Fruit fly (Drosophila melanogaster) whole organism, embryonic: ENCODE measurements around the gene sinu.
A peak's percentile ranks its signal among the peaks of the same experiment; 100 is the strongest.

Experiments
- Adf1 ChIP-seq: fragments of 200-800 bp; sonication (Bioruptor generic); IDR thresholded peaks from 2 replicates; pipeline ENCODE4 v1.3.6; 2022; ENCODE audit warnings: missing biosample characterization, missing genetic modification characterization
- Bgb ChIP-seq: fragments of 200-800 bp; sonication (Bioruptor generic); IDR thresholded peaks from 2 replicates; pipeline ENCODE4 v1.3.6; 2022; ENCODE audit warnings: missing biosample characterization, missing genetic modification characterization; ENCODE audit not compliant: partially characterized antibody
- CG11398 ChIP-seq: fragments of 200-800 bp; sonication (Bioruptor generic); optimal IDR thresholded peaks from 2 replicates; lab custom pipeline; 2016; ENCODE audit warnings: missing biosample characterization, missing genetic modification characterization
- CG11456 ChIP-seq: fragments of 200-800 bp; sonication (Bioruptor generic); IDR thresholded peaks from 3 replicates; pipeline ENCODE4 v1.3.6; 2022; ENCODE audit warnings: missing biosample characterization, missing genetic modification characterization
- CG11696 ChIP-seq: fragments of 200-800 bp; sonication (Bioruptor generic); IDR thresholded peaks from 2 replicates; pipeline ENCODE4 v1.3.6; 2022; ENCODE audit warnings: missing biosample characterization, missing genetic modification characterization
- CG11723 ChIP-seq: fragments of 200-800 bp; sonication (Bioruptor generic); optimal IDR thresholded peaks from 2 replicates; lab custom pipeline; 2017; ENCODE audit warnings: missing biosample characterization, mild to moderate bottlenecking, missing genetic modification characterization
- CG12659 ChIP-seq: fragments of 200-800 bp; sonication (Bioruptor generic); optimal IDR thresholded peaks from 3 replicates; lab custom pipeline; 2017; ENCODE audit warnings: mild to moderate bottlenecking, missing biosample characterization, missing genetic modification reagents, missing genetic modification characterization
- CG14965 ChIP-seq: fragments of 200-800 bp; sonication (Bioruptor generic); optimal IDR thresholded peaks from 2 replicates; lab custom pipeline; 2016; ENCODE audit warnings: missing biosample characterization, missing genetic modification characterization, borderline replicate concordance
- CG15269 ChIP-seq: fragments of 200-800 bp; sonication (Bioruptor generic); optimal IDR thresholded peaks from 2 replicates; lab custom pipeline; 2018; ENCODE audit warnings: missing biosample characterization, mild to moderate bottlenecking, missing genetic modification characterization, moderate library complexity
- CG18262 ChIP-seq: fragments of 200-800 bp; optimal IDR thresholded peaks from 3 replicates; lab custom pipeline; 2019; ENCODE audit warnings: missing biosample characterization, mild to moderate bottlenecking, missing genetic modification characterization, moderate library complexity
- CG1832 ChIP-seq: fragments of 200-800 bp; sonication (Bioruptor generic); optimal IDR thresholded peaks from 2 replicates; lab custom pipeline; 2017; ENCODE audit warnings: missing biosample characterization, mild to moderate bottlenecking, missing genetic modification characterization, inconsistent platforms
- CG31365 ChIP-seq: fragments of 200-800 bp; sonication (Bioruptor generic); optimal IDR thresholded peaks from 2 replicates; lab custom pipeline; 2018; ENCODE audit warnings: missing biosample characterization, mild to moderate bottlenecking, missing genetic modification characterization
- CG31441 ChIP-seq: fragments of 200-800 bp; sonication (Bioruptor generic); IDR thresholded peaks from 2 replicates; pipeline ENCODE4 v1.3.6; 2022; ENCODE audit warnings: missing biosample characterization, missing genetic modification characterization
- CG4360 ChIP-seq: fragments of 200-800 bp; sonication (Bioruptor generic); IDR thresholded peaks from 2 replicates; pipeline ENCODE4 v1.3.6; 2022; ENCODE audit warnings: missing biosample characterization, missing genetic modification characterization
- CG4424 ChIP-seq: fragments of 200-800 bp; sonication (Bioruptor generic); optimal IDR thresholded peaks from 3 replicates; lab custom pipeline; 2016; ENCODE audit warnings: missing biosample characterization, missing genetic modification characterization
- CG5245 ChIP-seq: fragments of 200-800 bp; sonication (Bioruptor generic); optimal IDR thresholded peaks from 3 replicates; lab custom pipeline; 2016; ENCODE audit warnings: missing biosample characterization, missing genetic modification characterization
- CG6683 ChIP-seq: fragments of 200-800 bp; sonication (Bioruptor generic); optimal IDR thresholded peaks from 2 replicates; lab custom pipeline; 2017; ENCODE audit warnings: missing biosample characterization, mild to moderate bottlenecking, missing genetic modification characterization, missing genetic modification reagents
- CG7357 ChIP-seq: fragments of 200-800 bp; sonication (Bioruptor generic); IDR thresholded peaks from 3 replicates; pipeline ENCODE4 v1.3.6; 2022; ENCODE audit warnings: missing biosample characterization, missing genetic modification characterization
- CG7786 ChIP-seq: fragments of 200-800 bp; sonication (Bioruptor generic); optimal IDR thresholded peaks from 2 replicates; lab custom pipeline; 2016; ENCODE audit warnings: missing biosample characterization, missing genetic modification characterization
- CG7963 ChIP-seq: fragments of 200-800 bp; sonication (Bioruptor generic); IDR thresholded peaks from 3 replicates; pipeline ENCODE4 v1.3.6; 2022; ENCODE audit warnings: missing biosample characterization, missing genetic modification characterization; ENCODE audit not compliant: partially characterized antibody
- CG9727 ChIP-seq: fragments of 200-800 bp; sonication (Bioruptor generic); optimal IDR thresholded peaks from 3 replicates; lab custom pipeline; 2017; ENCODE audit warnings: missing biosample characterization, mild to moderate bottlenecking, missing genetic modification characterization
- CG9932 ChIP-seq: fragments of 200-800 bp; sonication (Bioruptor generic); IDR thresholded peaks from 2 replicates; pipeline ENCODE4 v1.3.6; 2022; ENCODE audit warnings: missing biosample characterization, missing genetic modification characterization
- CTCF ChIP-seq: fragments of 200-800 bp; sonication (Bioruptor generic); optimal IDR thresholded peaks from 2 replicates; lab custom pipeline; 2017; ENCODE audit warnings: missing biosample characterization, mild to moderate bottlenecking, missing genetic modification characterization, moderate library complexity
- E2f2 ChIP-seq: fragments of 200-800 bp; sonication (Bioruptor generic); IDR thresholded peaks from 2 replicates; pipeline ENCODE4 v1.3.6; 2022; ENCODE audit warnings: missing biosample characterization, missing genetic modification characterization
- Fer1 ChIP-seq: fragments of 200-800 bp; sonication (Bioruptor generic); optimal IDR thresholded peaks from 2 replicates; lab custom pipeline; 2017; ENCODE audit warnings: missing biosample characterization, mild to moderate bottlenecking, missing genetic modification characterization
- Fer3 ChIP-seq: fragments of 200-800 bp; sonication (Bioruptor generic); optimal IDR thresholded peaks from 2 replicates; lab custom pipeline; 2018; ENCODE audit warnings: missing biosample characterization, mild to moderate bottlenecking, missing genetic modification characterization, moderate library complexity
- H2.0 ChIP-seq: fragments of 200-800 bp; sonication (Bioruptor generic); IDR thresholded peaks from 2 replicates; pipeline ENCODE4 v1.3.6; 2022; ENCODE audit warnings: missing biosample characterization, missing genetic modification characterization
- Hr78 ChIP-seq, 2 experiments: fragments of 200-800 bp in 1 of 2; fragments of >200 bp in 1 of 2; sonication (Bioruptor generic) in 1 of 2; optimal IDR thresholded peaks; 2 replicates each; lab custom pipeline; 2017 to 2019; ENCODE audit warnings: missing biosample characterization in 2 of 2, missing genetic modification characterization in 2 of 2, mild to moderate bottlenecking in 1 of 2, moderate library complexity in 1 of 2
- Hsf ChIP-seq: fragments of 200-800 bp; sonication (Bioruptor generic); optimal IDR thresholded peaks from 3 replicates; lab custom pipeline; 2016; ENCODE audit warnings: missing biosample characterization, missing genetic modification characterization
- NC2α ChIP-seq: fragments of 200-800 bp; sonication (Bioruptor generic); optimal IDR thresholded peaks from 2 replicates; lab custom pipeline; 2016; ENCODE audit warnings: missing biosample characterization, missing genetic modification characterization
- Nf-YA ChIP-seq: fragments of 200-800 bp; sonication (Bioruptor generic); IDR thresholded peaks from 2 replicates; pipeline ENCODE4 v1.3.6; 2022; ENCODE audit warnings: missing biosample characterization, missing genetic modification characterization
- ara ChIP-seq: fragments of 200-800 bp; sonication (Bioruptor generic); IDR thresholded peaks from 2 replicates; pipeline ENCODE4 v1.3.6; 2022; ENCODE audit warnings: missing biosample characterization, missing genetic modification characterization
- dpn ChIP-seq, 2 experiments: fragments of 200-800 bp; sonication (Bioruptor generic); optimal IDR thresholded peaks; 3 replicates each; lab custom pipeline; 2016; ENCODE audit warnings: missing biosample characterization in 2 of 2, missing genetic modification characterization in 2 of 2
- exex ChIP-seq: fragments of 200-800 bp; sonication (Bioruptor generic); optimal IDR thresholded peaks from 4 replicates; lab custom pipeline; 2018; ENCODE audit warnings: missing biosample characterization, mild to moderate bottlenecking, missing genetic modification characterization, moderate library complexity
- ham ChIP-seq: fragments of 200-800 bp; sonication (Bioruptor generic); IDR thresholded peaks from 2 replicates; pipeline ENCODE4 v1.3.6; 2022; ENCODE audit warnings: missing biosample characterization, missing genetic modification characterization
- jing ChIP-seq: fragments of 200-800 bp; sonication (Bioruptor generic); optimal IDR thresholded peaks from 2 replicates; lab custom pipeline; 2018; ENCODE audit warnings: missing biosample characterization, mild to moderate bottlenecking, missing genetic modification characterization
- luna ChIP-seq: fragments of 200-800 bp; sonication (Bioruptor generic); optimal IDR thresholded peaks from 2 replicates; lab custom pipeline; 2016; ENCODE audit warnings: missing biosample characterization, missing genetic modification characterization
- nmo ChIP-seq: fragments of 200-800 bp; sonication (Bioruptor generic); optimal IDR thresholded peaks from 2 replicates; lab custom pipeline; 2018; ENCODE audit warnings: missing biosample characterization, mild to moderate bottlenecking, missing genetic modification characterization, moderate library complexity
- pita ChIP-seq: fragments of 200-800 bp; sonication (Bioruptor generic); optimal IDR thresholded peaks from 2 replicates; lab custom pipeline; 2017; ENCODE audit warnings: missing biosample characterization, mild to moderate bottlenecking, missing genetic modification characterization
- prd ChIP-seq, 3 experiments: fragments of >200 bp in 2 of 3; fragments of 200-800 bp in 1 of 3; sonication (Bioruptor generic) in 1 of 3; optimal IDR thresholded peaks in 2 of 3; IDR thresholded peaks in 1 of 3; 2 replicates in 2 of 3; 3 replicates in 1 of 3; pipeline versions ENCODE4 v1.3.6 to Lab custom; 2017 to 2022; ENCODE audit warnings: missing biosample characterization in 1 of 3, missing genetic modification characterization in 1 of 3
- run ChIP-seq: fragments of 200-800 bp; sonication (Bioruptor generic); optimal IDR thresholded peaks from 3 replicates; lab custom pipeline; 2018; ENCODE audit warnings: missing biosample characterization, mild to moderate bottlenecking, missing genetic modification characterization
- salm ChIP-seq: fragments of 200-800 bp; sonication (Bioruptor generic); optimal IDR thresholded peaks from 2 replicates; lab custom pipeline; 2018; ENCODE audit warnings: missing biosample characterization, mild to moderate bottlenecking, missing genetic modification characterization
- slbo ChIP-seq: fragments of 200-800 bp; sonication (Bioruptor generic); IDR thresholded peaks from 2 replicates; pipeline ENCODE4 v1.3.6; 2022; ENCODE audit warnings: missing biosample characterization, missing genetic modification characterization
- slou ChIP-seq: fragments of 200-800 bp; sonication (Bioruptor generic); optimal IDR thresholded peaks from 3 replicates; lab custom pipeline; 2016; ENCODE audit warnings: missing biosample characterization, missing genetic modification characterization
- sna ChIP-seq: fragments of 200-800 bp; sonication (Bioruptor generic); IDR thresholded peaks from 2 replicates; pipeline ENCODE4 v1.3.6; 2022; ENCODE audit warnings: missing biosample characterization, missing genetic modification characterization; ENCODE audit not compliant: partially characterized antibody
- tgo ChIP-seq: fragments of 200-800 bp; sonication (Bioruptor generic); IDR thresholded peaks from 3 replicates; pipeline ENCODE4 v1.3.6; 2022; ENCODE audit warnings: missing biosample characterization, missing genetic modification characterization
- tup ChIP-seq: fragments of 200-800 bp; sonication (Bioruptor generic); optimal IDR thresholded peaks from 2 replicates; lab custom pipeline; 2016; ENCODE audit warnings: missing biosample characterization, mild to moderate bottlenecking, missing genetic modification characterization, moderate library complexity
- tx ChIP-seq: fragments of 200-800 bp; sonication (Bioruptor generic); optimal IDR thresholded peaks from 2 replicates; lab custom pipeline; 2016; ENCODE audit warnings: missing biosample characterization, missing genetic modification characterization
- usp ChIP-seq: fragments of >200 bp; optimal IDR thresholded peaks from 2 replicates; lab custom pipeline; 2017; ENCODE audit warnings: missing biosample characterization, missing genetic modification characterization
- vvl ChIP-seq: fragments of 200-800 bp; sonication (Bioruptor generic); IDR thresholded peaks from 2 replicates; pipeline ENCODE4 v1.3.6; 2022; ENCODE audit warnings: missing biosample characterization, missing genetic modification characterization
- zfh2 ChIP-seq: fragments of 200-800 bp; sonication (Bioruptor generic); optimal IDR thresholded peaks from 2 replicates; lab custom pipeline; 2016; ENCODE audit warnings: missing biosample characterization, missing genetic modification characterization

The sinu gene

dm6 chr3L:5511959-5512358 is 49.4 kb downstream of the sinu start (continued):
- peak; percentile 62 for TF ChIP-seq CG7786
- no peak for TF ChIP-seq prd (optimal IDR thresholded peaks at IDR 0.05; lab: Kevin White, UChicago)
- peak; percentile 64 for TF ChIP-seq prd (GFP tag; IDR thresholded peaks at IDR 0.05; lab: Robert Waterston, UW)
- TF ChIP-seq CG5245: peak; percentile 82
- peak; percentile 28; the same call in 1 of the 2 replicates for TF ChIP-seq CG4360 (GFP tag; lab: Robert Waterston, UW)
- peak; percentile 96 for TF ChIP-seq Fer1 (GFP tag; lab: Kevin White, UChicago)
- TF ChIP-seq zfh2 (GFP tag; lab: Kevin White, UChicago): peak; percentile 76
- no peak for TF ChIP-seq Hr78 (GFP tag; optimal IDR thresholded peaks at IDR 0.05; lab: Kevin White, UChicago)
- TF ChIP-seq exex: peak; percentile 61
- TF ChIP-seq slbo: peak; percentile 82
- peak; percentile 65; the same call in 1 of the 2 replicates for TF ChIP-seq ham
- TF ChIP-seq CG15269: peak; percentile 83
- TF ChIP-seq CG12659 (GFP tag; lab: Kevin White, UChicago): peak; percentile 91
- TF ChIP-seq slou (GFP tag; lab: Kevin White, UChicago): peak; percentile 76
- peak; percentile 83 for TF ChIP-seq CG31365 (tag; lab: Kevin White, UChicago)
- TF ChIP-seq usp (GFP tag; lab: Kevin White, UChicago): no peak
- TF ChIP-seq tgo (GFP tag; lab: Robert Waterston, UW): peak; percentile 74
- TF ChIP-seq Hsf (GFP tag; lab: Kevin White, UChicago): peak; percentile 88
- TF ChIP-seq jing (GFP tag; lab: Kevin White, UChicago): peak; percentile 71
- peak; percentile 81 for TF ChIP-seq NC2α
- peak; percentile 96 for TF ChIP-seq vvl (GFP tag; lab: Robert Waterston, UW)
- no peak for TF ChIP-seq CG1832 (GFP tag; lab: Kevin White, UChicago)
- peak; percentile 71 for TF ChIP-seq nmo
- TF ChIP-seq CG7357 (GFP tag; lab: Robert Waterston, UW): no peak
- TF ChIP-seq ara (GFP tag; lab: Robert Waterston, UW): peak; percentile 57
- TF ChIP-seq Adf1: peak; percentile 53
- peak; percentile 75 for TF ChIP-seq CG9932 (GFP tag; lab: Robert Waterston, UW)
- TF ChIP-seq CG11456: peak; percentile 91
- peak; percentile 92 for TF ChIP-seq Fer3 (tag; lab: Kevin White, UChicago)
- TF ChIP-seq H2.0 (GFP tag; lab: Robert Waterston, UW): peak; percentile 61; the same call in 1 of the 2 replicates
- TF ChIP-seq CG4424 (GFP tag; lab: Kevin White, UChicago): peak; percentile 86
- TF ChIP-seq CG6683 (GFP tag; lab: Kevin White, UChicago): peak; percentile 90
- no peak for TF ChIP-seq CG7963 (GFP tag; lab: Robert Waterston, UW)
- TF ChIP-seq salm (tag; lab: Kevin White, UChicago): peak; percentile 76
- peak; percentile 67 for TF ChIP-seq CG14965 (GFP tag; lab: Kevin White, UChicago)
- peak; percentile 85 for TF ChIP-seq Nf-YA
- peak; percentile 70 for TF ChIP-seq E2f2 (GFP tag; lab: Robert Waterston, UW)
- peak; percentile 60 for TF ChIP-seq run (tag; lab: Kevin White, UChicago)
- peak; percentile 76 for TF ChIP-seq CG9727 (GFP tag; lab: Kevin White, UChicago)
- TF ChIP-seq dpn (GFP tag; optimal IDR thresholded peaks at IDR 0.05; lab: Kevin White, UChicago): peak; percentile 65 to 91
- TF ChIP-seq CTCF (GFP tag; lab: Kevin White, UChicago): peak; percentile 87
- TF ChIP-seq tup (GFP tag; lab: Kevin White, UChicago): peak; percentile 42
- TF ChIP-seq CG11398 (GFP tag; lab: Kevin White, UChicago): peak; percentile 82
- peak; percentile 83 for TF ChIP-seq CG31441 (GFP tag; lab: Robert Waterston, UW)
- TF ChIP-seq CG11696 (GFP tag; lab: Robert Waterston, UW): peak; percentile 53; the same call in 1 of the 2 replicates
- no peak for TF ChIP-seq CG18262 (tag; lab: Kevin White, UChicago)
- peak; percentile 47 for TF ChIP-seq pita (GFP tag; lab: Kevin White, UChicago)
- TF ChIP-seq Bgb (GFP tag; lab: Robert Waterston, UW): peak; percentile 64
- peak; percentile 76 for TF ChIP-seq tx (GFP tag; lab: Kevin White, UChicago)
- TF ChIP-seq CG11723 (GFP tag; lab: Kevin White, UChicago): peak; percentile 85
- no peak; the same call in 1 of the 2 replicates for TF ChIP-seq sna
- peak; percentile 92 for TF ChIP-seq luna (GFP tag; lab: Kevin White, UChicago)
